Worm (Caenorhabditis elegans) whole organism, mixed stage, embryonic: ENCODE results near the gene C16D9.8.

Experiments
- M03D4.4 ChIP-seq: sonication (generic microtip); optimal IDR thresholded peaks from 2 replicates; lab custom pipeline; 2017; ENCODE audit warnings: mild to moderate bottlenecking, missing genetic modification characterization, missing compliant biosample characterization
- blmp-1 ChIP-seq: fragments of 150-350 bp; optimal IDR thresholded peaks from 2 replicates; lab custom pipeline; 2014; ENCODE audit warnings: missing biosample characterization, missing genetic modification characterization
- ceh-83 ChIP-seq: fragments of 200-800 bp; sonication (Bioruptor generic); optimal IDR thresholded peaks from 2 replicates; lab custom pipeline; 2018; ENCODE audit warnings: mild to moderate bottlenecking, missing genetic modification characterization, missing compliant biosample characterization
- ces-1 ChIP-seq: fragments of 150-350 bp; optimal IDR thresholded peaks from 2 replicates; lab custom pipeline; 2014; ENCODE audit warnings: missing biosample characterization, missing genetic modification reagents, missing genetic modification characterization
- cnd-1 ChIP-seq: fragments of 200-800 bp; sonication (Bioruptor generic); optimal IDR thresholded peaks from 2 replicates; lab custom pipeline; 2018; ENCODE audit warnings: mild to moderate bottlenecking, missing genetic modification characterization, missing compliant biosample characterization
- elt-1 ChIP-seq: sonication (generic microtip); optimal IDR thresholded peaks from 2 replicates; lab custom pipeline; 2017; ENCODE audit warnings: missing genetic modification characterization, mild to moderate bottlenecking, missing compliant biosample characterization, antibody characterized with exemption, moderate library complexity, borderline replicate concordance; ENCODE audit not compliant: insufficient read depth
- elt-3 ChIP-seq: fragments of 150-350 bp; optimal IDR thresholded peaks from 2 replicates; lab custom pipeline; 2014; ENCODE audit warnings: missing biosample characterization, missing genetic modification characterization
- flh-1 ChIP-seq: fragments of 200-800 bp; sonication (Bioruptor generic); optimal IDR thresholded peaks from 2 replicates; lab custom pipeline; 2018; ENCODE audit warnings: mild to moderate bottlenecking, missing genetic modification characterization, moderate library complexity, missing compliant biosample characterization
- lin-13 ChIP-seq: fragments of 150-350 bp; optimal IDR thresholded peaks from 2 replicates; lab custom pipeline; 2014; ENCODE audit warnings: missing biosample characterization, missing genetic modification characterization
- lsy-2 ChIP-seq: fragments of 150-350 bp; optimal IDR thresholded peaks from 2 replicates; lab custom pipeline; 2014; ENCODE audit warnings: missing biosample characterization, missing genetic modification characterization
- mab-5 ChIP-seq: fragments of 150-350 bp; optimal IDR thresholded peaks from 2 replicates; lab custom pipeline; 2014; ENCODE audit warnings: missing biosample characterization, missing genetic modification characterization
- mep-1 ChIP-seq: fragments of 150-350 bp; optimal IDR thresholded peaks from 2 replicates; lab custom pipeline; 2017; ENCODE audit warnings: missing biosample characterization, missing genetic modification reagents, missing genetic modification characterization, inconsistent platforms
- nhr-2 ChIP-seq: fragments of 150-350 bp; optimal IDR thresholded peaks from 2 replicates; lab custom pipeline; 2014; ENCODE audit warnings: missing biosample characterization, missing genetic modification characterization
- nhr-28 ChIP-seq: fragments of 150-350 bp; optimal IDR thresholded peaks from 2 replicates; lab custom pipeline; 2014; ENCODE audit warnings: missing biosample characterization, missing genetic modification characterization
- nhr-76 ChIP-seq: sonication (generic microtip); optimal IDR thresholded peaks from 2 replicates; lab custom pipeline; 2017; ENCODE audit warnings: missing biosample characterization, missing genetic modification characterization
- pha-4 ChIP-seq: fragments of 150-350 bp; optimal IDR thresholded peaks from 2 replicates; lab custom pipeline; 2018; ENCODE audit warnings: missing biosample characterization, missing genetic modification reagents, missing genetic modification characterization
- sem-2 ChIP-seq: fragments of 200-800 bp; sonication (Bioruptor generic); optimal IDR thresholded peaks from 2 replicates; lab custom pipeline; 2018; ENCODE audit warnings: mild to moderate bottlenecking, missing genetic modification characterization, missing compliant biosample characterization
- sptf-1 ChIP-seq: sonication (generic microtip); optimal IDR thresholded peaks from 2 replicates; lab custom pipeline; 2017; ENCODE audit warnings: mild to moderate bottlenecking, missing genetic modification characterization, moderate library complexity, missing compliant biosample characterization
- unc-120 ChIP-seq: sonication (generic microtip); optimal IDR thresholded peaks from 2 replicates; lab custom pipeline; 2017; ENCODE audit warnings: missing genetic modification characterization, missing compliant biosample characterization; ENCODE audit not compliant: poor library complexity, severe bottlenecking
- unc-39 ChIP-seq: fragments of 150-350 bp; optimal IDR thresholded peaks from 2 replicates; lab custom pipeline; 2014; ENCODE audit warnings: missing biosample characterization, missing genetic modification characterization

C16D9.8 gene

ce11 chrV:8213868-8214267, 49.5 kb downstream of the C16D9.8 start, which contains the start of gene K07C11.7:
K07C11.7 (minus strand) TSS chrV:8213968.
- TF ChIP-seq ces-1 (no peak), lin-13 (tag; lab: Kevin White, UChicago) (no peak), nhr-2 (no peak)

DNA sequence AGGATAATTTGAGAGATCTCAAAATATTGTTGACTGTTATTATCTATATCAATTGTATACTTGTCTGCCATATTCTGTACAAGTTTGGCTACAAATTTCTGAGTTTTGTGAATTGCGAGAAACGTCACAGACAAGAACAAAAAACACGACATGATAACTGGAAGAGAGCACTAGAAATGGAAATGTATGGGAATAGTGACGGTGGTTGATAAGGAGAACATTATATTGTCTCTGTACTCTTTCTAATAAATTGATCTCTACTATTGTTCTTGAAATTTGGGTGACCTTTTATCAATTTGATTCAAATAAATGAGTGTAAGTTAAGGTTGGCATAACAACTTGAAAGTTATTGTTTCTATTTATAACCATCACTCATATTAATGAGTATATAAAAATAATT, 50.5 kb downstream of the C16D9.8 start:
- TF ChIP-seq nhr-76 (tag; lab: Kevin White, UChicago) = no peak
- TF ChIP-seq ceh-83 = no peak
- TF ChIP-seq cnd-1 (tag; lab: Kevin White, UChicago) = no peak
- TF ChIP-seq blmp-1 (tag; lab: Kevin White, UChicago) = no peak
- no peak for TF ChIP-seq flh-1 (GFP tag; lab: Kevin White, UChicago)
- TF ChIP-seq pha-4 (tag; lab: Kevin White, UChicago) = no peak
- no peak for TF ChIP-seq M03D4.4 (tag; lab: Kevin White, UChicago)
- no peak for TF ChIP-seq sem-2
- no peak for TF ChIP-seq mep-1 (tag; lab: Kevin White, UChicago)
- TF ChIP-seq sptf-1 = no peak
- TF ChIP-seq unc-39 (tag; lab: Kevin White, UChicago) = no peak
- TF ChIP-seq nhr-28 (tag; lab: Kevin White, UChicago) = no peak
- TF ChIP-seq elt-3 (tag; lab: Kevin White, UChicago) = no peak
- no peak for TF ChIP-seq mab-5 (tag; lab: Kevin White, UChicago)
- TF ChIP-seq unc-120 (tag; lab: Kevin White, UChicago) = no peak
- no peak for TF ChIP-seq elt-1 (tag; lab: Kevin White, UChicago)

- TF ChIP-seq unc-120 (tag; lab: Kevin White, UChicago) (no peak), lsy-2 (tag; lab: Kevin White, UChicago) (no peak)
Observed at ce11 chrV:8211993-8212392, 51.4 kb downstream of the C16D9.8 start.
